Worm (Caenorhabditis elegans) whole organism, dauer: ENCODE measurements around the gene dhs-15.

ENCODE experiments used
- unc-62 ChIP-seq: sonication (generic microtip); optimal IDR thresholded peaks from 2 replicates; lab custom pipeline; 2017; ENCODE audit warnings: missing biosample characterization, missing genetic modification reagents, missing genetic modification characterization

The dhs-15 gene

ce11 chrV:2765052-2765451 is 4.6 kb downstream of the dhs-15 start, which contains the start of gene dhs-14:
Gene dhs-14, minus strand, starts transcription at chrV:2765200.
- no peak for TF ChIP-seq unc-62 (GFP tag; lab: Kevin White, UChicago)

- TF ChIP-seq unc-62 (GFP tag; lab: Kevin White, UChicago): no peak
Measured at ce11 chrV:2763105-2763504, 6.5 kb downstream of the dhs-15 start, which contains the start of gene R05D8.7. Gene R05D8.7, minus strand, starts transcription at chrV:2763208.

- no peak for TF ChIP-seq unc-62 (GFP tag; lab: Kevin White, UChicago)
Measured at ce11 chrV:2761470-2761869, 8.2 kb downstream of the dhs-15 start.

ce11 chrV:2759456-2759855 is 10.2 kb downstream of the dhs-15 start, which contains the start of gene srg-58:
Gene srg-58, minus strand, starts transcription at chrV:2759556.
- TF ChIP-seq unc-62 (GFP tag; lab: Kevin White, UChicago): no peak

ce11 chrV:2758437-2758836 is 11.2 kb downstream of the dhs-15 start:
- no peak for TF ChIP-seq unc-62 (GFP tag; lab: Kevin White, UChicago)

ce11 chrV:2757226-2757893 is 12.3 kb downstream of the dhs-15 start, which contains the start of gene srx-28:
Gene srx-28, minus strand, starts transcription at chrV:2757276.
- no peak for TF ChIP-seq unc-62 (GFP tag; lab: Kevin White, UChicago)

ce11 chrV:2753007-2753406 is 16.6 kb downstream of the dhs-15 start, which contains the start of gene srx-26:
Gene srx-26, minus strand, starts transcription at chrV:2753107.
- no peak for TF ChIP-seq unc-62 (GFP tag; lab: Kevin White, UChicago)

ce11 chrV:2750006-2750405 is 19.6 kb downstream of the dhs-15 start, which contains the start of gene srx-24:
Gene srx-24, minus strand, starts transcription at chrV:2750106.
- TF ChIP-seq unc-62 (GFP tag; lab: Kevin White, UChicago): no peak

- no peak for TF ChIP-seq unc-62 (GFP tag; lab: Kevin White, UChicago)
Measured at ce11 chrV:2746404-2746803, 23.2 kb downstream of the dhs-15 start.

- TF ChIP-seq unc-62 (GFP tag; lab: Kevin White, UChicago): no peak
Measured at ce11 chrV:2742298-2742697, 27.4 kb downstream of the dhs-15 start, which contains the start of gene srg-62. Gene srg-62, minus strand, starts transcription at chrV:2742398.

- no peak for TF ChIP-seq unc-62 (GFP tag; lab: Kevin White, UChicago)
Measured at ce11 chrV:2740228-2740627, 29.4 kb downstream of the dhs-15 start, which contains the start of gene srg-61. Gene srg-61, minus strand, starts transcription at chrV:2740328.

ce11 chrV:2739607-2740006 is 30.0 kb downstream of the dhs-15 start:
- no peak for TF ChIP-seq unc-62 (GFP tag; lab: Kevin White, UChicago)

ce11 chrV:2738174-2738573 is 31.5 kb downstream of the dhs-15 start, which contains the start of gene srg-56:
Gene srg-56, minus strand, starts transcription at chrV:2738274.
- no peak for TF ChIP-seq unc-62 (GFP tag; lab: Kevin White, UChicago)

- TF ChIP-seq unc-62 (GFP tag; lab: Kevin White, UChicago): no peak
Measured at ce11 chrV:2734360-2734759, 35.3 kb downstream of the dhs-15 start, which contains the start of gene srg-57. Gene srg-57, minus strand, starts transcription at chrV:2734460.

ce11 chrV:2730784-2731480 is 38.7 kb downstream of the dhs-15 start, which contains the start of gene dod-3:
Gene dod-3, minus strand, starts transcription at chrV:2731098.
- TF ChIP-seq unc-62 (GFP tag; lab: Kevin White, UChicago): no peak

- no peak for TF ChIP-seq unc-62 (GFP tag; lab: Kevin White, UChicago)
Measured at ce11 chrV:2728236-2728635, 41.4 kb downstream of the dhs-15 start, which contains the start of gene str-33. Gene str-33, plus strand, starts transcription at chrV:2728536.
